Fruit fly (Drosophila melanogaster) whole organism, prepupa: ENCODE results near the gene Vti1b.

Experiments
- CG10631 ChIP-seq: fragments of 200-800 bp; sonication (Bioruptor generic); optimal IDR thresholded peaks from 2 replicates; lab custom pipeline; 2016; ENCODE audit warnings: missing biosample characterization, missing genetic modification characterization
- CG11294 ChIP-seq: fragments of 200-800 bp; sonication (Bioruptor generic); IDR thresholded peaks from 2 replicates; pipeline ENCODE4 v1.3.6; 2022; ENCODE audit warnings: missing biosample characterization, missing genetic modification characterization
- CG15336 ChIP-seq: fragments of 200-800 bp; sonication (Bioruptor generic); IDR thresholded peaks from 2 replicates; pipeline ENCODE4 v1.3.6; 2022; ENCODE audit warnings: missing biosample characterization, missing genetic modification characterization
- CG1621 ChIP-seq: fragments of 200-800 bp; sonication (Bioruptor generic); optimal IDR thresholded peaks from 3 replicates; lab custom pipeline; 2018; ENCODE audit warnings: missing biosample characterization, mild to moderate bottlenecking, missing genetic modification characterization
- CG3032 ChIP-seq: fragments of 200-800 bp; optimal IDR thresholded peaks from 2 replicates; lab custom pipeline; 2019; ENCODE audit warnings: missing biosample characterization, mild to moderate bottlenecking, missing genetic modification characterization, moderate library complexity
- CG31627 ChIP-seq: fragments of 200-800 bp; sonication (Bioruptor generic); optimal IDR thresholded peaks from 3 replicates; lab custom pipeline; 2016; ENCODE audit warnings: missing biosample characterization, missing genetic modification characterization
- CG34406 ChIP-seq: fragments of 200-800 bp; sonication (Bioruptor generic); optimal IDR thresholded peaks from 3 replicates; lab custom pipeline; 2016; ENCODE audit warnings: missing biosample characterization, missing genetic modification characterization
- CG4318 ChIP-seq: fragments of 200-800 bp; sonication (Bioruptor generic); optimal IDR thresholded peaks from 3 replicates; lab custom pipeline; 2017; ENCODE audit warnings: missing biosample characterization, mild to moderate bottlenecking, missing genetic modification characterization
- CG6163 ChIP-seq: fragments of 200-800 bp; sonication (Bioruptor generic); IDR thresholded peaks from 3 replicates; pipeline ENCODE4 v1.3.6; 2022; ENCODE audit warnings: missing biosample characterization, missing genetic modification characterization
- CG6276 ChIP-seq: fragments of 200-800 bp; sonication (Bioruptor generic); optimal IDR thresholded peaks from 2 replicates; lab custom pipeline; 2017; ENCODE audit warnings: missing biosample characterization, mild to moderate bottlenecking, missing genetic modification characterization
- CG6792 ChIP-seq: fragments of 200-800 bp; sonication (Bioruptor generic); optimal IDR thresholded peaks from 3 replicates; lab custom pipeline; 2016; ENCODE audit warnings: missing biosample characterization, missing genetic modification characterization
- CG6808 ChIP-seq: fragments of 200-800 bp; sonication (Bioruptor generic); optimal IDR thresholded peaks from 3 replicates; lab custom pipeline; 2017; ENCODE audit warnings: missing biosample characterization, missing genetic modification characterization, mild to moderate bottlenecking, moderate library complexity, missing genetic modification reagents
- CG6854 ChIP-seq: fragments of 200-800 bp; sonication (Bioruptor generic); optimal IDR thresholded peaks from 2 replicates; lab custom pipeline; 2017; ENCODE audit warnings: missing biosample characterization, mild to moderate bottlenecking, missing genetic modification characterization
- CG7368 ChIP-seq: fragments of 200-800 bp; sonication (Bioruptor generic); optimal IDR thresholded peaks from 3 replicates; lab custom pipeline; 2016; ENCODE audit warnings: missing biosample characterization, missing genetic modification characterization
- CG8319 ChIP-seq: fragments of 200-800 bp; sonication (Bioruptor generic); optimal IDR thresholded peaks from 3 replicates; lab custom pipeline; 2016; ENCODE audit warnings: missing biosample characterization, missing genetic modification characterization
- CG9139 ChIP-seq: fragments of 200-800 bp; sonication (Bioruptor generic); optimal IDR thresholded peaks from 3 replicates; lab custom pipeline; 2017; ENCODE audit warnings: missing biosample characterization, mild to moderate bottlenecking, missing genetic modification characterization
- Eip75B ChIP-seq: fragments of 200-800 bp; sonication (Bioruptor generic); optimal IDR thresholded peaks from 3 replicates; lab custom pipeline; 2016; ENCODE audit warnings: missing biosample characterization, missing genetic modification characterization
- Eip78C ChIP-seq: fragments of 200-800 bp; sonication (Bioruptor generic); peaks from one replicate; lab custom pipeline; 2016; ENCODE audit warnings: missing biosample characterization, missing genetic modification characterization
- Eip93F ChIP-seq: fragments of 200-800 bp; sonication (Bioruptor generic); optimal IDR thresholded peaks from 2 replicates; lab custom pipeline; 2016; ENCODE audit warnings: missing biosample characterization, mild to moderate bottlenecking, missing genetic modification characterization
- Ets96B ChIP-seq: fragments of 200-800 bp; optimal IDR thresholded peaks from 2 replicates; lab custom pipeline; 2019; ENCODE audit warnings: missing biosample characterization, mild to moderate bottlenecking, missing genetic modification characterization, moderate library complexity
- Gug ChIP-seq: fragments of 200-800 bp; sonication (Bioruptor generic); IDR thresholded peaks from 2 replicates; pipeline ENCODE4 v1.3.6; 2022; ENCODE audit warnings: missing biosample characterization, missing genetic modification characterization
- Hr39 ChIP-seq: fragments of 200-800 bp; sonication (Bioruptor generic); optimal IDR thresholded peaks from 2 replicates; lab custom pipeline; 2016; ENCODE audit warnings: missing biosample characterization, missing genetic modification characterization
- Hr4 ChIP-seq: fragments of 200-800 bp; sonication (Bioruptor generic); optimal IDR thresholded peaks from 3 replicates; lab custom pipeline; 2016; ENCODE audit warnings: missing biosample characterization, missing genetic modification characterization
- Met ChIP-seq: fragments of 200-800 bp; sonication (Bioruptor generic); optimal IDR thresholded peaks from 3 replicates; lab custom pipeline; 2016; ENCODE audit warnings: missing biosample characterization, missing genetic modification characterization
- OdsH ChIP-seq: fragments of 200-800 bp; sonication (Bioruptor generic); optimal IDR thresholded peaks from 3 replicates; lab custom pipeline; 2016; ENCODE audit warnings: missing biosample characterization, missing genetic modification characterization
- Smox ChIP-seq: fragments of 200-800 bp; sonication (Bioruptor generic); optimal IDR thresholded peaks from 3 replicates; lab custom pipeline; 2016; ENCODE audit warnings: missing biosample characterization, missing genetic modification characterization
- Sox15 ChIP-seq: fragments of 200-800 bp; sonication (Bioruptor generic); optimal IDR thresholded peaks from 3 replicates; lab custom pipeline; 2016; ENCODE audit warnings: missing biosample characterization, missing genetic modification characterization
- achi ChIP-seq: fragments of 200-800 bp; sonication (Bioruptor generic); optimal IDR thresholded peaks from 3 replicates; lab custom pipeline; 2016; ENCODE audit warnings: missing biosample characterization, missing genetic modification characterization
- dsx ChIP-seq: fragments of 200-800 bp; optimal IDR thresholded peaks from 3 replicates; lab custom pipeline; 2019; ENCODE audit warnings: missing biosample characterization, mild to moderate bottlenecking, missing genetic modification characterization, moderate library complexity; ENCODE audit not compliant: poor library complexity, severe bottlenecking
- eg ChIP-seq: fragments of 200-800 bp; sonication (Bioruptor generic); IDR thresholded peaks from 3 replicates; pipeline ENCODE4 v1.3.6; 2022; ENCODE audit warnings: missing biosample characterization, missing genetic modification characterization
- fd59A ChIP-seq: fragments of 200-800 bp; sonication (Bioruptor generic); optimal IDR thresholded peaks from 2 replicates; lab custom pipeline; 2017; ENCODE audit warnings: missing biosample characterization, mild to moderate bottlenecking, missing genetic modification characterization, missing genetic modification reagents
- fd85E ChIP-seq: fragments of 200-800 bp; sonication (Bioruptor generic); optimal IDR thresholded peaks from 3 replicates; lab custom pipeline; 2016; ENCODE audit warnings: missing biosample characterization, missing genetic modification characterization
- fkh ChIP-seq: fragments of 200-800 bp; sonication (Bioruptor generic); optimal IDR thresholded peaks from 3 replicates; lab custom pipeline; 2017; ENCODE audit warnings: missing biosample characterization, mild to moderate bottlenecking, missing genetic modification characterization, moderate library complexity
- net ChIP-seq: fragments of 200-800 bp; sonication (Bioruptor generic); optimal IDR thresholded peaks from 3 replicates; lab custom pipeline; 2016; ENCODE audit warnings: missing biosample characterization, missing genetic modification characterization
- pdm3 ChIP-seq: fragments of 200-800 bp; sonication (Bioruptor generic); optimal IDR thresholded peaks from 3 replicates; lab custom pipeline; 2016; ENCODE audit warnings: missing biosample characterization, missing genetic modification characterization
- salr ChIP-seq, 2 experiments: fragments of 200-800 bp; sonication (Bioruptor generic); optimal IDR thresholded peaks; 3 replicates each; lab custom pipeline; 2016 to 2018; ENCODE audit warnings: missing biosample characterization in 2 of 2, missing genetic modification characterization in 2 of 2, mild to moderate bottlenecking in 1 of 2
- ss ChIP-seq, 2 experiments: fragments of 200-800 bp; sonication (Bioruptor generic); optimal IDR thresholded peaks; 2 replicates in 1 of 2; 3 replicates in 1 of 2; lab custom pipeline; 2017 to 2018; ENCODE audit warnings: mild to moderate bottlenecking in 2 of 2, missing biosample characterization in 2 of 2, missing genetic modification characterization in 2 of 2, moderate library complexity in 1 of 2
- vri ChIP-seq: fragments of 200-800 bp; sonication (Bioruptor generic); optimal IDR thresholded peaks from 3 replicates; lab custom pipeline; 2016; ENCODE audit warnings: missing biosample characterization, mild to moderate bottlenecking, missing genetic modification characterization

Gene Vti1b

dm6 chr3R:18443232-18443631, 46.4 kb downstream of the Vti1b start:
- TF ChIP-seq CG6163 (GFP tag; lab: Robert Waterston, UW): 0 out of 3 replicates have a peak, but pooled peaks have one; percentile 18
- peak; percentile 6 for TF ChIP-seq fkh (GFP tag; lab: Kevin White, UChicago)
- TF ChIP-seq CG6854 (GFP tag; lab: Kevin White, UChicago): no peak
- TF ChIP-seq Hr39: no peak
- TF ChIP-seq, all 60 proteins: peak for 2

dm6 chr3R:18445148-18445843, 48.5 kb downstream of the Vti1b start:
- TF ChIP-seq fd85E (GFP tag; lab: Kevin White, UChicago) (no peak), Eip78C (GFP tag; lab: Kevin White, UChicago) (peak; percentile 41), CG9139 (GFP tag; lab: Kevin White, UChicago) (no peak), CG10631 (GFP tag; lab: Kevin White, UChicago) (no peak), fd59A (GFP tag; lab: Kevin White, UChicago) (no peak), CG1621 (tag; lab: Kevin White, UChicago) (no peak), vri (GFP tag; lab: Kevin White, UChicago) (peak; percentile 5), ss (GFP tag; optimal IDR thresholded peaks at IDR 0.05; lab: Kevin White, UChicago) (no peak), fkh (GFP tag; lab: Kevin White, UChicago) (peak; percentile 72), CG6854 (GFP tag; lab: Kevin White, UChicago) (no peak), CG31627 (no peak), Gug (GFP tag; lab: Robert Waterston, UW) (no peak), CG4318 (GFP tag; lab: Kevin White, UChicago) (no peak), Smox (GFP tag; lab: Kevin White, UChicago) (no peak), CG6808 (GFP tag; lab: Kevin White, UChicago) (no peak), Eip93F (no peak), CG8319 (GFP tag; lab: Kevin White, UChicago) (no peak)

DNA sequence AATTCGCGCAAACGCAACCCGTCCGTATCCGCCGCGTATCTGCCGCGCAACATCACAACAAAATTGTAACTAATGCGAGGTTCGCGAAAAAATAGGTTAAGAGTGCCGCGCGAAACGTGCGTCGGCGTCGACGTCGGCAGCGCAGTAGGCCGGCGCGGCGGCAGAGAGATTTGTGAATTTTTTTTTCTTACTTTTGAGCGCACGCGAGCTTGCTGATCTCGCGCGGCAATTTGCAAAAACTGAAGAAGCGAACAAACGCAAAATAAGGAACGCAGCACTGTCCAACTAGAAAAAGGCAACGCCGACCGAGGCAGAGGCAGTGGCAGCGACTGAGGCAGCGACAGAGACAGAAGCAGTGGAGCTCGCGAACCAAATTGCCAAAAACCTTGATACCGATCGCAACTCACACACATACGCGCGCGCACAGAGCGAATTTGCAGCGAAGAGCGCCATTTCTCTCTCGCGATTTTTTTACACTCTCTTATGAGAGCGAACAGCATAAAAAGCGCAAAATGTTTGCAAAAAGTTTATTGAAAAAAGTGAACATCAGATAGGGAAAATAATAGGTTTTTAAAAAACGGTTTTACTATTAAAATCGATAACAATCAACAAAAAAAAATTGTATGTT, 50.5 kb downstream of the Vti1b start:
- TF ChIP-seq vri (GFP tag; lab: Kevin White, UChicago) (peak; percentile 36), eg (GFP tag; lab: Robert Waterston, UW) (peak; percentile 40; the same call in 1 of the 3 replicates), Eip78C (GFP tag; lab: Kevin White, UChicago) (peak; percentile 62), achi (GFP tag; lab: Kevin White, UChicago) (no peak)
- TF ChIP-seq, all 60 proteins: peak for 3

DNA sequence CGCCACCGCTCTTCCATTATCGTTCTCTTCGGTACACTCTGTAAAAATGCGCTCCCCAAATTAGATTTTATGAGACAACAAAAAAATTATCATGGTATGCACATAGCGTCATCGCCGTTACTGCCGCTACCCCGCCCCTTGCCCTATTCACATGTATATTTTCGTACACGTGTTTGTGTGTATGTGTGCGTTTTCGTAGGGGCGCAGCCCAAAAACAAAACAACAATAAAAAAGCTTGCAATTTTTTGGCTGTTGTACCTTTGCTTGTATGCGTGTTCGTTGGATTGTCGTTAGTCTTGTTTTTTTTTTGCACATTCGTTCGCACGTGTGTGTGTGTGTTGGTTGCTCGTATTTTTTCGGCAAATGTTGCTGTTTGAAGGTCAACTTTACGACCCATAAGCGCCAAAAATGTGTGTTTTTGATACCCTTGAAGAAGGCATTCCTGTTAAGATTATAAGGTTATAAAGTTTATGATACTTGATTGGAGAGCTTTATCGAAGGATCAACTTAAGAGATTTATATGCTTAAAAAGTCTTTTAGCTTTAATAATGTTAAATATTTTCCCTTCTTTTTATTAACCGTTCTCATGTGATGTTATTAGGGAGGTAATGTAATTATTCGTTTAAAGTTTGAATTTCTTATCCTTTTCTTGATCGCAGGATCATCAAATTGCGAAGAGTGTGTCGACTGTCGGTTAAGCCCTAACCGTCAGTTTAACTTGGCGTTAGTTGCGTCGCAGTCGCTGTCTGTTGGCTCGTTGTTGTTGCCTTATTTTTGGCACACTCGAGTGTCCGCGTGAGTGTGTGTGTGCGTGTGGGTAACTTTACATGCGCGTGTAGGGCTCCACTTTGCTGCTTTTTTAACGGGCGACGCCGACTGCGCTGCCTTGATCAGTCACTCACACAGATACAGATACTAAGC, 51.5 kb downstream of the Vti1b start:
- TF ChIP-seq Ets96B (tag; lab: Kevin White, UChicago) (no peak), Sox15 (GFP tag; lab: Kevin White, UChicago) (peak; percentile 74), CG34406 (GFP tag; lab: Kevin White, UChicago) (peak; percentile 50), pdm3 (GFP tag; lab: Kevin White, UChicago) (peak; percentile 76), Eip93F (peak; percentile 8), OdsH (GFP tag; lab: Kevin White, UChicago) (peak; percentile 71), Eip75B (GFP tag; lab: Kevin White, UChicago) (peak; percentile 46), fd85E (GFP tag; lab: Kevin White, UChicago) (no peak), CG1621 (tag; lab: Kevin White, UChicago) (no peak), CG7368 (peak; percentile 42), CG6854 (GFP tag; lab: Kevin White, UChicago) (peak; percentile 43), net (GFP tag; lab: Kevin White, UChicago) (peak; percentile 37), salr (GFP tag; optimal IDR thresholded peaks at IDR 0.05; lab: Kevin White, UChicago) (peak in 1 of 2 experiments; percentile 69), CG15336 (GFP tag; lab: Robert Waterston, UW) (peak; percentile 75; the same call in 1 of the 2 replicates), Met (peak; percentile 92), CG6792 (GFP tag; lab: Kevin White, UChicago) (peak; percentile 68), vri (GFP tag; lab: Kevin White, UChicago) (peak; percentile 72), fkh (GFP tag; lab: Kevin White, UChicago) (no peak), CG6808 (GFP tag; lab: Kevin White, UChicago) (no peak), CG31627 (peak; percentile 96), Smox (GFP tag; lab: Kevin White, UChicago) (peak; percentile 91), ss (GFP tag; optimal IDR thresholded peaks at IDR 0.05; lab: Kevin White, UChicago) (no peak), CG3032 (tag; lab: Kevin White, UChicago) (no peak), Hr4 (GFP tag; lab: Kevin White, UChicago) (peak; percentile 81), CG11294 (GFP tag; lab: Robert Waterston, UW) (peak; percentile 20; the same call in 1 of the 2 replicates), CG6276 (peak; percentile 64), dsx (GFP tag; lab: Kevin White, UChicago) (no peak), CG10631 (GFP tag; lab: Kevin White, UChicago) (peak; percentile 55)
